Worm (Caenorhabditis elegans) whole organism, young adult: ENCODE results near the gene bmk-1.

Source experiments
- B0019.2 ChIP-seq: fragments of 200-800 bp; sonication (Bioruptor generic); conservative IDR thresholded peaks from 2 replicates; pipeline ENCODE4 v1.3.6; 2022; ENCODE audit warnings: missing genetic modification reagents, missing genetic modification characterization, missing compliant biosample characterization
- B0336.3 ChIP-seq: fragments of 200-800 bp; sonication (Bioruptor generic); IDR thresholded peaks from 2 replicates; pipeline ENCODE4 v1.3.6; 2022; ENCODE audit warnings: missing genetic modification characterization, missing compliant biosample characterization
- C17E4.6 ChIP-seq: fragments of 200-800 bp; sonication (Bioruptor generic); IDR thresholded peaks from 2 replicates; pipeline ENCODE4 v1.3.6; 2022; ENCODE audit warnings: missing genetic modification reagents, missing genetic modification characterization, missing compliant biosample characterization
- F22D6.2 ChIP-seq: sonication (generic microtip); optimal IDR thresholded peaks from 2 replicates; lab custom pipeline; 2016; ENCODE audit warnings: mild to moderate bottlenecking, missing genetic modification characterization, missing compliant biosample characterization
- F33H1.4 ChIP-seq: fragments of 200-800 bp; sonication (Bioruptor generic); IDR thresholded peaks from 2 replicates; pipeline ENCODE4 v1.3.6; 2022; ENCODE audit warnings: missing genetic modification reagents, missing genetic modification characterization, missing compliant biosample characterization
- F37B4.10 ChIP-seq: fragments of 200-800 bp; sonication (Bioruptor generic); IDR thresholded peaks from 2 replicates; pipeline ENCODE4 v1.3.6; 2022; ENCODE audit warnings: missing genetic modification characterization, missing compliant biosample characterization
- F39B2.1 ChIP-seq: fragments of 200-800 bp; sonication (Bioruptor generic); IDR thresholded peaks from 2 replicates; pipeline ENCODE4 v1.3.6; 2022; ENCODE audit warnings: missing genetic modification reagents, missing genetic modification characterization, missing compliant biosample characterization
- F49E8.2 ChIP-seq: sonication (generic microtip); optimal IDR thresholded peaks from 3 replicates; lab custom pipeline; 2017; ENCODE audit warnings: missing genetic modification characterization, mild to moderate bottlenecking, missing compliant biosample characterization, antibody characterized with exemption, moderate library complexity; ENCODE audit not compliant: insufficient read depth
- K12H6.12 ChIP-seq: fragments of 200-800 bp; sonication (Bioruptor generic); optimal IDR thresholded peaks from 2 replicates; lab custom pipeline; 2018; ENCODE audit warnings: mild to moderate bottlenecking, missing genetic modification characterization, missing compliant biosample characterization
- T07F8.4 ChIP-seq: sonication (generic microtip); optimal IDR thresholded peaks from 2 replicates; lab custom pipeline; 2016; ENCODE audit warnings: mild to moderate bottlenecking, missing genetic modification characterization, moderate library complexity, missing compliant biosample characterization
- T26A5.8 ChIP-seq: sonication (generic microtip); optimal IDR thresholded peaks from 2 replicates; lab custom pipeline; 2016; ENCODE audit warnings: missing genetic modification characterization, missing compliant biosample characterization
- Y53G8AR.9 ChIP-seq: fragments of 200-800 bp; sonication (Bioruptor generic); conservative IDR thresholded peaks from 2 replicates; pipeline ENCODE4 v1.3.6; 2022; ENCODE audit warnings: missing genetic modification reagents, missing genetic modification characterization, missing compliant biosample characterization
- Y67H2A.10 ChIP-seq: fragments of 200-800 bp; sonication (Bioruptor generic); conservative IDR thresholded peaks from 2 replicates; pipeline ENCODE4 v1.3.6; 2022; ENCODE audit warnings: missing genetic modification reagents, missing genetic modification characterization, missing compliant biosample characterization
- aptf-3 ChIP-seq: fragments of 200-800 bp; sonication (Bioruptor generic); IDR thresholded peaks from 2 replicates; pipeline ENCODE4 v1.3.6; 2022; ENCODE audit warnings: missing genetic modification characterization, missing compliant biosample characterization
- atf-7 ChIP-seq: sonication (generic microtip); optimal IDR thresholded peaks from 2 replicates; lab custom pipeline; 2017; ENCODE audit warnings: mild to moderate bottlenecking, missing genetic modification characterization, missing compliant biosample characterization
- attf-6 ChIP-seq: fragments of 200-800 bp; sonication (Bioruptor generic); IDR thresholded peaks from 2 replicates; pipeline ENCODE4 v1.3.6; 2022; ENCODE audit warnings: missing genetic modification reagents, missing genetic modification characterization, missing compliant biosample characterization
- cebp-1 ChIP-seq, 2 experiments: fragments of 200-800 bp in 1 of 2; sonication (Bioruptor generic) in 1 of 2; sonication (generic microtip) in 1 of 2; IDR thresholded peaks in 1 of 2; optimal IDR thresholded peaks in 1 of 2; 2 replicates each; pipeline versions ENCODE4 v1.3.6 to Lab custom; 2017 to 2022; ENCODE audit warnings: missing compliant biosample characterization in 2 of 2, missing genetic modification characterization in 2 of 2, mild to moderate bottlenecking in 1 of 2, missing genetic modification reagents in 1 of 2, moderate library complexity in 1 of 2
- ceh-27 ChIP-seq: fragments of 200-800 bp; sonication (Bioruptor generic); optimal IDR thresholded peaks from 2 replicates; lab custom pipeline; 2018; ENCODE audit warnings: mild to moderate bottlenecking, missing genetic modification characterization, moderate library complexity, missing compliant biosample characterization
- ceh-58 ChIP-seq: fragments of 200-800 bp; sonication (Bioruptor generic); IDR thresholded peaks from 2 replicates; pipeline ENCODE4 v1.3.6; 2022; ENCODE audit warnings: missing genetic modification characterization, missing compliant biosample characterization
- ceh-91 ChIP-seq: fragments of 200-800 bp; sonication (Bioruptor generic); IDR thresholded peaks from 2 replicates; pipeline ENCODE4 v1.3.6; 2022; ENCODE audit warnings: missing genetic modification reagents, missing genetic modification characterization, missing compliant biosample characterization
- chd-7 ChIP-seq: sonication (generic microtip); optimal IDR thresholded peaks from 2 replicates; lab custom pipeline; 2016; ENCODE audit warnings: mild to moderate bottlenecking, missing genetic modification characterization, moderate library complexity, missing compliant biosample characterization
- dox-1 ChIP-seq: fragments of 200-800 bp; sonication (Bioruptor generic); IDR thresholded peaks from 2 replicates; pipeline ENCODE4 v1.3.6; 2022; ENCODE audit warnings: missing genetic modification reagents, missing genetic modification characterization, missing compliant biosample characterization
- dpff-1 ChIP-seq: sonication (generic microtip); optimal IDR thresholded peaks from 2 replicates; lab custom pipeline; 2017; ENCODE audit warnings: mild to moderate bottlenecking, missing genetic modification characterization, missing compliant biosample characterization
- ekl-4 ChIP-seq: fragments of 200-800 bp; sonication (Bioruptor generic); IDR thresholded peaks from 2 replicates; pipeline ENCODE4 v1.3.6; 2022; ENCODE audit warnings: missing genetic modification reagents, missing genetic modification characterization, missing compliant biosample characterization
- ets-4 ChIP-seq: fragments of 200-800 bp; sonication (Bioruptor generic); optimal IDR thresholded peaks from 2 replicates; lab custom pipeline; 2018; ENCODE audit warnings: mild to moderate bottlenecking, missing genetic modification characterization, missing compliant biosample characterization
- hmg-20 ChIP-seq: fragments of 200-800 bp; sonication (Bioruptor generic); IDR thresholded peaks from 2 replicates; pipeline ENCODE4 v1.3.6; 2022; ENCODE audit warnings: missing genetic modification reagents, missing genetic modification characterization, missing compliant biosample characterization
- hrde-1 ChIP-seq: sonication (generic microtip); optimal IDR thresholded peaks from 2 replicates; lab custom pipeline; 2016; ENCODE audit warnings: missing genetic modification characterization, mild to moderate bottlenecking, missing compliant biosample characterization, moderate library complexity, missing genotype, missing genetic modification reagents, borderline replicate concordance
- hsf-1 ChIP-seq: fragments of 200-800 bp; sonication (Bioruptor generic); IDR thresholded peaks from 2 replicates; pipeline ENCODE4 v1.3.6; 2022; ENCODE audit warnings: missing genetic modification reagents, missing genetic modification characterization, missing compliant biosample characterization
- lin-40 ChIP-seq: sonication (generic microtip); optimal IDR thresholded peaks from 2 replicates; lab custom pipeline; 2016; ENCODE audit warnings: missing genetic modification characterization, mild to moderate bottlenecking, missing compliant biosample characterization, missing genotype, missing genetic modification reagents
- lsy-27 ChIP-seq: sonication (generic microtip); optimal IDR thresholded peaks from 2 replicates; lab custom pipeline; 2017; ENCODE audit warnings: missing genetic modification characterization, mild to moderate bottlenecking, missing compliant biosample characterization, antibody characterized with exemption, missing genotype, borderline replicate concordance; ENCODE audit not compliant: insufficient read depth
- madf-10 ChIP-seq: sonication (generic microtip); optimal IDR thresholded peaks from 2 replicates; lab custom pipeline; 2016; ENCODE audit warnings: mild to moderate bottlenecking, missing genetic modification characterization, missing compliant biosample characterization
- mcd-1 ChIP-seq: fragments of 200-800 bp; sonication (Bioruptor generic); IDR thresholded peaks from 2 replicates; pipeline ENCODE4 v1.3.6; 2022; ENCODE audit warnings: missing genetic modification reagents, missing genetic modification characterization, missing compliant biosample characterization
- mes-4 ChIP-seq: sonication (generic microtip); optimal IDR thresholded peaks from 2 replicates; lab custom pipeline; 2016; ENCODE audit warnings: missing genotype, missing genetic modification characterization, missing compliant biosample characterization
- mxl-1 ChIP-seq: sonication (generic microtip); optimal IDR thresholded peaks from 2 replicates; lab custom pipeline; 2016; ENCODE audit warnings: missing genetic modification characterization, missing compliant biosample characterization
- nhr-27 ChIP-seq: fragments of 200-800 bp; sonication (Bioruptor generic); optimal IDR thresholded peaks from 2 replicates; lab custom pipeline; 2018; ENCODE audit warnings: mild to moderate bottlenecking, missing genetic modification characterization, moderate library complexity, missing compliant biosample characterization
- pha-4 ChIP-seq: fragments of 150-350 bp; sonication (generic microtip); optimal IDR thresholded peaks from 2 replicates; lab custom pipeline; 2014; ENCODE audit warnings: missing biosample characterization, missing genetic modification reagents, missing genetic modification characterization
- repo-1 ChIP-seq: sonication (generic microtip); optimal IDR thresholded peaks from 2 replicates; lab custom pipeline; 2017; ENCODE audit warnings: mild to moderate bottlenecking, missing genetic modification characterization, missing compliant biosample characterization
- sdz-38 ChIP-seq: sonication (generic microtip); optimal IDR thresholded peaks from 2 replicates; lab custom pipeline; 2016; ENCODE audit warnings: missing genotype, missing genetic modification characterization, missing compliant biosample characterization
- snpc-1.3 ChIP-seq: sonication (generic microtip); optimal IDR thresholded peaks from 2 replicates; lab custom pipeline; 2017; ENCODE audit warnings: missing genetic modification characterization, mild to moderate bottlenecking, missing compliant biosample characterization, antibody characterized with exemption, moderate library complexity, missing genotype, missing genetic modification reagents; ENCODE audit not compliant: insufficient read depth
- snpc-4 ChIP-seq, 5 experiments: fragments of 150-350 bp in 1 of 5; sonication (generic microtip) in 4 of 5; optimal IDR thresholded peaks; 2 replicates each; lab custom pipeline; 2014 to 2018; ENCODE audit warnings: missing genetic modification characterization in 5 of 5, missing biosample characterization in 3 of 5, antibody characterized with exemption in 2 of 5, mild to moderate bottlenecking in 2 of 5, missing compliant biosample characterization in 2 of 5, missing genotype in 2 of 5, moderate library complexity in 2 of 5, missing genetic modification reagents in 1 of 5
- tbp1 ChIP-seq: fragments of 200-800 bp; sonication (Bioruptor generic); optimal IDR thresholded peaks from 2 replicates; lab custom pipeline; 2018; ENCODE audit warnings: mild to moderate bottlenecking, missing genetic modification characterization, missing compliant biosample characterization
- unc-130 ChIP-seq: sonication (generic microtip); optimal IDR thresholded peaks from 2 replicates; lab custom pipeline; 2016; ENCODE audit warnings: missing genetic modification reagents, missing genetic modification characterization, missing compliant biosample characterization
- xnd-1 ChIP-seq: sonication (generic microtip); optimal IDR thresholded peaks from 2 replicates; lab custom pipeline; 2016; ENCODE audit warnings: missing genotype, missing genetic modification reagents, missing genetic modification characterization, missing compliant biosample characterization
- ztf-18 ChIP-seq: sonication (generic microtip); optimal IDR thresholded peaks from 2 replicates; lab custom pipeline; 2016; ENCODE audit warnings: missing genotype, mild to moderate bottlenecking, missing genetic modification characterization, missing compliant biosample characterization
- ztf-26 ChIP-seq: sonication (generic microtip); optimal IDR thresholded peaks from 2 replicates; lab custom pipeline; 2017; ENCODE audit warnings: missing genetic modification characterization, missing compliant biosample characterization
- ztf-6 ChIP-seq: fragments of 200-800 bp; sonication (Bioruptor generic); IDR thresholded peaks from 2 replicates; pipeline ENCODE4 v1.3.6; 2022; ENCODE audit warnings: missing genetic modification reagents, missing genetic modification characterization, missing compliant biosample characterization

bmk-1 gene

ce11 chrV:14468196-14468874 lies 11.6 kb upstream of the bmk-1 start, which contains the start of gene srz-97 (continued):
- TF ChIP-seq tbp1 (peak; percentile 74), ekl-4 (GFP tag; lab: Robert Waterston, UW) (peak; percentile 37; the same call in 1 of the 2 replicates), atf-7 (tag; lab: Kevin White, UChicago) (no peak), chd-7 (peak; percentile 34), madf-10 (tag; lab: Kevin White, UChicago) (peak; percentile 12), hrde-1 (tag; lab: Kevin White, UChicago) (no peak), cebp-1 (GFP tag; IDR thresholded peaks at IDR 0.05; lab: Robert Waterston, UW) (no peak), cebp-1 (tag; optimal IDR thresholded peaks at IDR 0.05; lab: Kevin White, UChicago) (no peak), ztf-6 (no peak), ets-4 (no peak), xnd-1 (tag; lab: Kevin White, UChicago) (peak; percentile 21), snpc-1.3 (tag; lab: Kevin White, UChicago) (peak; percentile 39), hmg-20 (GFP tag; lab: Robert Waterston, UW) (0 out of 2 replicates have a peak, but pooled peaks have one; percentile 45), lsy-27 (tag; lab: Kevin White, UChicago) (no peak), K12H6.12 (tag; lab: Kevin White, UChicago) (no peak), snpc-4 (GFP tag; optimal IDR thresholded peaks at IDR 0.05; lab: Kevin White, UChicago) (peak; percentile 94), snpc-4 (tag; optimal IDR thresholded peaks at IDR 0.05; lab: Kevin White, UChicago) (peak; percentile 93 to 99 (median 98)), ceh-58 (GFP tag; lab: Robert Waterston, UW) (no peak), ceh-91 (GFP tag; lab: Robert Waterston, UW) (no peak), C17E4.6 (GFP tag; lab: Robert Waterston, UW) (no peak), dpff-1 (tag; lab: Kevin White, UChicago) (no peak), ceh-27 (GFP tag; lab: Kevin White, UChicago) (no peak), mcd-1 (peak; percentile 74), T07F8.4 (tag; lab: Kevin White, UChicago) (no peak), T26A5.8 (no peak), F37B4.10 (GFP tag; lab: Robert Waterston, UW) (0 out of 2 replicates have a peak, but pooled peaks have one; percentile 73), F33H1.4 (GFP tag; lab: Robert Waterston, UW) (peak; percentile 35; the same call in 1 of the 2 replicates), B0336.3 (peak; percentile 62), nhr-27 (tag; lab: Kevin White, UChicago) (no peak), F39B2.1 (GFP tag; lab: Robert Waterston, UW) (no peak), F49E8.2 (tag; lab: Kevin White, UChicago) (peak; percentile 65), B0019.2 (GFP tag; lab: Robert Waterston, UW) (no peak), repo-1 (no peak), Y53G8AR.9 (GFP tag; lab: Robert Waterston, UW) (0 out of 2 replicates have a peak, but pooled peaks have one; percentile 61), attf-6 (peak; percentile 84), mes-4 (tag; lab: Kevin White, UChicago) (peak; percentile 17), mxl-1 (tag; lab: Kevin White, UChicago) (no peak), Y67H2A.10 (no peak), sdz-38 (no peak), pha-4 (tag; lab: Kevin White, UChicago) (no peak), aptf-3 (GFP tag; lab: Robert Waterston, UW) (no peak), ztf-26 (tag; lab: Kevin White, UChicago) (no peak), F22D6.2 (tag; lab: Kevin White, UChicago) (no peak), dox-1 (GFP tag; lab: Robert Waterston, UW) (peak; percentile 88), hsf-1 (GFP tag; lab: Robert Waterston, UW) (0 out of 2 replicates have a peak, but pooled peaks have one; percentile 25), ztf-18 (peak; percentile 27), lin-40 (tag; lab: Kevin White, UChicago) (no peak), unc-130 (GFP tag; lab: Kevin White, UChicago) (no peak)
